Fruit fly (Drosophila melanogaster) whole organism, embryonic: Measurements from ENCODE around the gene CG7656.

Experiments
- CG1024 ChIP-seq: fragments of 200-800 bp; sonication (Bioruptor generic); IDR thresholded peaks from 2 replicates; pipeline ENCODE4 v1.3.6; 2022; ENCODE audit warnings: missing biosample characterization, missing genetic modification characterization
- CG12659 ChIP-seq: fragments of 200-800 bp; sonication (Bioruptor generic); optimal IDR thresholded peaks from 3 replicates; lab custom pipeline; 2017; ENCODE audit warnings: mild to moderate bottlenecking, missing biosample characterization, missing genetic modification reagents, missing genetic modification characterization
- CG18619 ChIP-seq: fragments of 200-800 bp; sonication (Bioruptor generic); optimal IDR thresholded peaks from 3 replicates; lab custom pipeline; 2017; ENCODE audit warnings: missing biosample characterization, mild to moderate bottlenecking, missing genetic modification characterization
- CG2120 ChIP-seq: fragments of 200-800 bp; sonication (Bioruptor generic); optimal IDR thresholded peaks from 3 replicates; lab custom pipeline; 2016; ENCODE audit warnings: missing biosample characterization, missing genetic modification characterization
- Deaf1 ChIP-seq: fragments of 200-800 bp; optimal IDR thresholded peaks from 3 replicates; lab custom pipeline; 2019; ENCODE audit warnings: missing biosample characterization, mild to moderate bottlenecking, missing genetic modification characterization, moderate library complexity
- Dref ChIP-seq: fragments of 200-800 bp; sonication (Bioruptor generic); IDR thresholded peaks from 2 replicates; pipeline ENCODE4 v1.3.6; 2022; ENCODE audit warnings: missing biosample characterization, missing genetic modification characterization
- fd96Cb ChIP-seq: fragments of 200-800 bp; sonication (Bioruptor generic); optimal IDR thresholded peaks from 2 replicates; lab custom pipeline; 2018; ENCODE audit warnings: missing biosample characterization, mild to moderate bottlenecking, missing genetic modification characterization, moderate library complexity
- pfk ChIP-seq: fragments of 200-800 bp; sonication (Bioruptor generic); optimal IDR thresholded peaks from 2 replicates; lab custom pipeline; 2018; ENCODE audit warnings: missing biosample characterization, mild to moderate bottlenecking, missing genetic modification characterization, moderate library complexity
- zfh2 ChIP-seq: fragments of 200-800 bp; sonication (Bioruptor generic); optimal IDR thresholded peaks from 2 replicates; lab custom pipeline; 2016; ENCODE audit warnings: missing biosample characterization, missing genetic modification characterization

DNA sequence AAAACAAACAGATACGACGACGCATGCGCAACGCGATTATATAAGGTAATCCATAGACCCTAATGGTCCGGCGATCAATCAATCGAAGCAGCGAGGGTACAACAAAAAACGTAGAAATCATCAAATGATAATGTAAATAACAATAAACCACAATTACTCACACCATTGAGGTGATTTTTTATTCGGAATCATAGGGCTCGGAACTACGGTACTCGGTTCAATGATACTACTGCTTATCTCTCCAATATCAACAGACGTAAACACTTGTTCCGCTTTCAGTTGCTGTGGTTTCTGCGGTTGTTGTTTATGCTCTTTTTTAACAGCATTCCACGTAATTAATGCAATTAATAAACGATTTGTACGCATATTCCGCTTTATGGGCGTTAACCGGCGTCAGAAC lies 10.0 kb upstream of the CG7656 start:
- TF ChIP-seq Dref = no peak
- no peak for TF ChIP-seq CG12659 (GFP tag; lab: Kevin White, UChicago)
- TF ChIP-seq CG18619 (GFP tag; lab: Kevin White, UChicago) = no peak
- TF ChIP-seq Deaf1 = peak; percentile 1
- TF ChIP-seq fd96Cb (tag; lab: Kevin White, UChicago) = no peak
- no peak for TF ChIP-seq CG1024 (GFP tag; lab: Robert Waterston, UW)
- no peak for TF ChIP-seq zfh2 (GFP tag; lab: Kevin White, UChicago)
- no peak for TF ChIP-seq pfk (GFP tag; lab: Kevin White, UChicago)
- TF ChIP-seq CG2120 (GFP tag; lab: Kevin White, UChicago) = no peak
